Worm (Caenorhabditis elegans): ENCODE data around the gene idpa-3.

The idpa-3 gene

ce11 chrX:10386408-10386807, 50.2 kb downstream of the idpa-3 start, which contains the start of gene dyf-6:
dyf-6 (minus strand) TSS chrX:10386508.
- TF ChIP-seq flt-1 (GFP tag; IDR thresholded peaks at IDR 0.05) (no peak), cog-1 (tag; optimal IDR thresholded peaks at IDR 0.05) (no peak), med-1 (GFP tag; optimal IDR thresholded peaks at IDR 0.05; ENCODE audit: insufficient read depth) (no peak), klf-2 (GFP tag; conservative IDR thresholded peaks at IDR 0.05) (no peak)

Data from whole organism, midembryonic.